Worm (Caenorhabditis elegans) whole organism, L3 larva: ENCODE measurements around the gene inx-18.

Experiments used
- fos-1 ChIP-seq: fragments of 150-350 bp; optimal IDR thresholded peaks from 2 replicates; lab custom pipeline; 2014; ENCODE audit warnings: missing biosample characterization, missing genetic modification characterization
- hmg-11 ChIP-seq: sonication (generic microtip); optimal IDR thresholded peaks from 2 replicates; lab custom pipeline; 2016; ENCODE audit warnings: missing genetic modification characterization, missing compliant biosample characterization
- mdl-1 ChIP-seq: fragments of 150-350 bp; optimal IDR thresholded peaks from 2 replicates; lab custom pipeline; 2014; ENCODE audit warnings: missing biosample characterization, missing genetic modification characterization

- TF ChIP-seq mdl-1 (no peak), fos-1 (tag; lab: Kevin White, UChicago) (no peak), hmg-11 (tag; lab: Kevin White, UChicago) (no peak)
Measured at ce11 chrIV:563417-563816, 42.7 kb upstream of the inx-18 start.
